Worm (Caenorhabditis elegans): ENCODE data around the gene nhr-105.

- TF ChIP-seq snpc-4 (tag; optimal IDR thresholded peaks at IDR 0.05) (no peak), unc-62 (GFP tag; optimal IDR thresholded peaks at IDR 0.05) (no peak), nhr-6 (tag; optimal IDR thresholded peaks at IDR 0.05) (no peak), aly-2 (tag; optimal IDR thresholded peaks at IDR 0.05) (no peak), alr-1 (tag; optimal IDR thresholded peaks at IDR 0.05) (no peak), ceh-16 (tag; optimal IDR thresholded peaks at IDR 0.05) (no peak), nhr-25 (tag; optimal IDR thresholded peaks at IDR 0.05) (no peak), egl-27 (tag; optimal IDR thresholded peaks at IDR 0.05) (no peak), ama-1 (optimal IDR thresholded peaks at IDR 0.05) (no peak), nhr-23 (tag; optimal IDR thresholded peaks at IDR 0.05) (no peak)
Observed at ce11 chrIV:7025835-7026234, 24.1 kb upstream of the nhr-105 start.

Measured in whole organism, L2 larva.